Fruit fly (Drosophila melanogaster): ENCODE results near the gene pn.

pn gene

DNA sequence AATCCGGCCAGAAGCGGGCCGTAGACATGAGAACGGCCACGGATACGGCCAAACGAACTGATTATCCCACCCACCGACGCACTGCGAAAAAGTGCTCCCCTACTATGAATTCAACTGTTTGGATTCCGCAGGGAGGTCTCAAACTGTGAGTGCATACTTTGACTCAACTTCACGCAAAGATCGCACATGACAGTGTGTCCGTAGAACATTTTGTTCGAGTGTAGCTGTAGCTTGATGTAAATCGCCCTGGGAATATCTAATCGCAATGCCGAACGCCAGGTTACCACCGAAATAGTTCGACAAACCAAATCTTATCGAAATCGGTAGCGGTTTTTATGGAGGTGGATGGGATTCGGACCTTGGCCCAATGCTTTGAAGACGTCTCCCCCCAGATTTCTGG is 20.0 kb upstream of the pn start (continued):
- TF ChIP-seq CG10654 (GFP tag; optimal IDR thresholded peaks at IDR 0.05) (no peak), CG2120 (GFP tag; optimal IDR thresholded peaks at IDR 0.05) (peak; percentile 55), Med (GFP tag) (peak; percentile 72), CG6272 (GFP tag; IDR thresholded peaks at IDR 0.05) (no peak), Bteb2 (GFP tag; optimal IDR thresholded peaks at IDR 0.05) (no peak), sd (tag; optimal IDR thresholded peaks at IDR 0.05) (peak; percentile 37), Sry-δ (GFP tag; optimal IDR thresholded peaks at IDR 0.05) (no peak), nerfin-2 (GFP tag; IDR thresholded peaks at IDR 0.05; ENCODE audit: partially characterized antibody) (no peak), CG32772 (GFP tag; IDR thresholded peaks at IDR 0.05) (no peak), insv (GFP tag; optimal IDR thresholded peaks at IDR 0.05) (no peak), lov (optimal IDR thresholded peaks at IDR 0.05) (no peak), lov (GFP tag; IDR thresholded peaks at IDR 0.05) (no peak), GATAe (GFP tag; conservative IDR thresholded peaks at IDR 0.05) (peak; percentile 82), mirr (GFP tag; optimal IDR thresholded peaks at IDR 0.05) (peak; percentile 68), CG16779 (GFP tag; IDR thresholded peaks at IDR 0.05) (no peak), CG13424 (tag; optimal IDR thresholded peaks at IDR 0.05) (peak; percentile 20), zfh2 (GFP tag; optimal IDR thresholded peaks at IDR 0.05) (no peak), CG16863 (GFP tag; optimal IDR thresholded peaks at IDR 0.05) (no peak), Deaf1 (tag; optimal IDR thresholded peaks at IDR 0.05) (peak; percentile 58), Nf-YB (GFP tag; optimal IDR thresholded peaks at IDR 0.05) (no peak), prd (optimal IDR thresholded peaks at IDR 0.05) (no peak), prd (GFP tag; IDR thresholded peaks at IDR 0.05) (0 out of 3 replicates have a peak, but pooled peaks have one; percentile 7), bbx (GFP tag; IDR thresholded peaks at IDR 0.05; ENCODE audit: partially characterized antibody) (no peak), grn (GFP tag; optimal IDR thresholded peaks at IDR 0.05) (peak; percentile 85), Hmr (GFP tag; optimal IDR thresholded peaks at IDR 0.05) (peak; percentile 44), CG7839 (tag; optimal IDR thresholded peaks at IDR 0.05) (peak; percentile 18), CG15479 (GFP tag; optimal IDR thresholded peaks at IDR 0.05) (no peak), inv (GFP tag; IDR thresholded peaks at IDR 0.05; ENCODE audit: partially characterized antibody) (no peak), CG32532 (GFP tag; IDR thresholded peaks at IDR 0.05) (peak; percentile 37; the same call in 1 of the 2 replicates), CG10979 (tag; optimal IDR thresholded peaks at IDR 0.05) (no peak), al (GFP tag; IDR thresholded peaks at IDR 0.05) (no peak), CG6813 (GFP tag; optimal IDR thresholded peaks at IDR 0.05) (peak; percentile 9), shn (GFP tag; optimal IDR thresholded peaks at IDR 0.05) (no peak), CG9932 (GFP tag; IDR thresholded peaks at IDR 0.05) (peak; percentile 37; the same call in 1 of the 2 replicates), CG7928 (GFP tag; optimal IDR thresholded peaks at IDR 0.05) (no peak), slbo (GFP tag; IDR thresholded peaks at IDR 0.05) (peak; percentile 52; the same call in 1 of the 2 replicates), CG18599 (GFP tag; optimal IDR thresholded peaks at IDR 0.05) (peak; percentile 72), CG42726 (GFP tag; IDR thresholded peaks at IDR 0.05; ENCODE audit: partially characterized antibody) (no peak), BtbVII (GFP tag; optimal IDR thresholded peaks at IDR 0.05) (peak; percentile 23), row (GFP tag; IDR thresholded peaks at IDR 0.05) (peak; percentile 78), tgo (GFP tag; IDR thresholded peaks at IDR 0.05) (no peak), p53 (GFP tag; optimal IDR thresholded peaks at IDR 0.05) (no peak), CG13296 (GFP tag; optimal IDR thresholded peaks at IDR 0.05) (peak; percentile 15), CG34422 (GFP tag; IDR thresholded peaks at IDR 0.05) (no peak), CG1024 (GFP tag; IDR thresholded peaks at IDR 0.05) (no peak), Rfx (GFP tag; IDR thresholded peaks at IDR 0.05) (peak; percentile 68), HmgZ (tag; optimal IDR thresholded peaks at IDR 0.05) (peak; percentile 66), lmd (GFP tag; IDR thresholded peaks at IDR 0.05) (peak; percentile 27; the same call in 1 of the 2 replicates), exex (tag; optimal IDR thresholded peaks at IDR 0.05) (peak; percentile 70), Jarid2 (GFP tag; optimal IDR thresholded peaks at IDR 0.05) (no peak), cwo (GFP tag; optimal IDR thresholded peaks at IDR 0.05) (peak; percentile 55)
